Fruit fly (Drosophila melanogaster) whole organism, embryonic: Measurements from ENCODE around the gene CG33158.

Source experiments
- Atf6 ChIP-seq: fragments of 200-800 bp; sonication (Bioruptor generic); IDR thresholded peaks from 2 replicates; pipeline ENCODE4 v1.3.6; 2022; ENCODE audit warnings: missing biosample characterization, missing genetic modification characterization
- B-H1 ChIP-seq: fragments of 200-800 bp; sonication (Bioruptor generic); IDR thresholded peaks from 3 replicates; pipeline ENCODE4 v1.3.6; 2022; ENCODE audit warnings: missing biosample characterization, missing genetic modification characterization
- C15 ChIP-seq: fragments of 200-800 bp; sonication (Bioruptor generic); IDR thresholded peaks from 3 replicates; pipeline ENCODE4 v1.3.6; 2022; ENCODE audit warnings: missing biosample characterization, missing genetic modification characterization
- CG10366 ChIP-seq: fragments of 200-800 bp; sonication (Bioruptor generic); IDR thresholded peaks from 2 replicates; pipeline ENCODE4 v1.3.6; 2022; ENCODE audit warnings: missing biosample characterization, missing genetic modification characterization
- CG11398 ChIP-seq: fragments of 200-800 bp; sonication (Bioruptor generic); optimal IDR thresholded peaks from 2 replicates; lab custom pipeline; 2016; ENCODE audit warnings: missing biosample characterization, missing genetic modification characterization
- CG17612 ChIP-seq: fragments of 200-800 bp; sonication (Bioruptor generic); IDR thresholded peaks from 2 replicates; pipeline ENCODE4 v1.3.6; 2022; ENCODE audit warnings: missing biosample characterization, missing genetic modification characterization
- CG2116 ChIP-seq: fragments of 200-800 bp; sonication (Bioruptor generic); optimal IDR thresholded peaks from 3 replicates; lab custom pipeline; 2018; ENCODE audit warnings: missing biosample characterization, mild to moderate bottlenecking, missing genetic modification characterization
- CG32532 ChIP-seq: fragments of 200-800 bp; sonication (Bioruptor generic); IDR thresholded peaks from 2 replicates; pipeline ENCODE4 v1.3.6; 2022; ENCODE audit warnings: missing biosample characterization, missing genetic modification characterization
- CG3407 ChIP-seq: fragments of 200-800 bp; sonication (Bioruptor generic); optimal IDR thresholded peaks from 2 replicates; lab custom pipeline; 2018; ENCODE audit warnings: missing biosample characterization, mild to moderate bottlenecking, missing genetic modification characterization
- CG34376 ChIP-seq: fragments of 200-800 bp; sonication (Bioruptor generic); optimal IDR thresholded peaks from 2 replicates; lab custom pipeline; 2018; ENCODE audit warnings: missing biosample characterization, mild to moderate bottlenecking, missing genetic modification characterization
- CG34422 ChIP-seq: fragments of 200-800 bp; sonication (Bioruptor generic); IDR thresholded peaks from 3 replicates; pipeline ENCODE4 v1.3.6; 2022; ENCODE audit warnings: missing biosample characterization, missing genetic modification characterization
- CG4360 ChIP-seq: fragments of 200-800 bp; sonication (Bioruptor generic); IDR thresholded peaks from 2 replicates; pipeline ENCODE4 v1.3.6; 2022; ENCODE audit warnings: missing biosample characterization, missing genetic modification characterization
- CG4617 ChIP-seq: fragments of 200-800 bp; sonication (Bioruptor generic); optimal IDR thresholded peaks from 3 replicates; lab custom pipeline; 2016; ENCODE audit warnings: missing biosample characterization, missing genetic modification characterization, borderline replicate concordance
- CG4854 ChIP-seq: fragments of 200-800 bp; sonication (Bioruptor generic); optimal IDR thresholded peaks from 2 replicates; lab custom pipeline; 2016; ENCODE audit warnings: missing biosample characterization, missing genetic modification characterization, inconsistent platforms
- CG6254 ChIP-seq: fragments of 200-800 bp; sonication (Bioruptor generic); optimal IDR thresholded peaks from 3 replicates; lab custom pipeline; 2017; ENCODE audit warnings: mild to moderate bottlenecking, missing biosample characterization, missing genetic modification reagents, missing genetic modification characterization
- CG6791 ChIP-seq: fragments of 200-800 bp; sonication (Bioruptor generic); IDR thresholded peaks from 3 replicates; pipeline ENCODE4 v1.3.6; 2022; ENCODE audit warnings: missing biosample characterization, missing genetic modification characterization; ENCODE audit not compliant: partially characterized antibody
- CG7987 ChIP-seq: fragments of 200-800 bp; sonication (Bioruptor generic); optimal IDR thresholded peaks from 2 replicates; lab custom pipeline; 2018; ENCODE audit warnings: missing biosample characterization, mild to moderate bottlenecking, missing genetic modification characterization, moderate library complexity
- CG9609 ChIP-seq: fragments of 200-800 bp; sonication (Bioruptor generic); optimal IDR thresholded peaks from 3 replicates; lab custom pipeline; 2016; ENCODE audit warnings: missing biosample characterization, missing genetic modification characterization
- CG9876 ChIP-seq: fragments of 200-800 bp; sonication (Bioruptor generic); optimal IDR thresholded peaks from 2 replicates; lab custom pipeline; 2016; ENCODE audit warnings: missing biosample characterization, missing genetic modification characterization
- Hand ChIP-seq: fragments of 200-800 bp; sonication (Bioruptor generic); optimal IDR thresholded peaks from 2 replicates; lab custom pipeline; 2017; ENCODE audit warnings: mild to moderate bottlenecking, missing biosample characterization, missing genetic modification reagents, missing genetic modification characterization
- HmgZ ChIP-seq: fragments of 200-800 bp; sonication (Bioruptor generic); optimal IDR thresholded peaks from 2 replicates; lab custom pipeline; 2018; ENCODE audit warnings: missing biosample characterization, mild to moderate bottlenecking, missing genetic modification characterization
- Med ChIP-seq: fragments of 200-800 bp; sonication (Bioruptor generic); peaks from one replicate; lab custom pipeline; 2016; ENCODE audit warnings: missing biosample characterization, missing genetic modification characterization, mild to moderate bottlenecking, inconsistent platforms, moderate library complexity
- NC2α ChIP-seq: fragments of 200-800 bp; sonication (Bioruptor generic); optimal IDR thresholded peaks from 2 replicates; lab custom pipeline; 2016; ENCODE audit warnings: missing biosample characterization, missing genetic modification characterization
- Scr ChIP-seq: fragments of 200-800 bp; sonication (Bioruptor generic); IDR thresholded peaks from 2 replicates; pipeline ENCODE4 v1.3.6; 2022; ENCODE audit warnings: missing biosample characterization, missing genetic modification characterization; ENCODE audit not compliant: partially characterized antibody
- Sin3A ChIP-seq: fragments of >200 bp; optimal IDR thresholded peaks from 2 replicates; lab custom pipeline; 2018
- Spps ChIP-seq: fragments of 200-800 bp; sonication (Bioruptor generic); optimal IDR thresholded peaks from 2 replicates; lab custom pipeline; 2018; ENCODE audit warnings: missing biosample characterization, mild to moderate bottlenecking, missing genetic modification characterization
- Sry-δ ChIP-seq: fragments of 200-800 bp; sonication (Bioruptor generic); optimal IDR thresholded peaks from 2 replicates; lab custom pipeline; 2016; ENCODE audit warnings: missing biosample characterization, missing genetic modification characterization
- bsh ChIP-seq, 2 experiments: fragments of 200-800 bp; sonication (Bioruptor generic); optimal IDR thresholded peaks; 2 replicates each; lab custom pipeline; 2017 to 2018; ENCODE audit warnings: mild to moderate bottlenecking in 2 of 2, missing biosample characterization in 2 of 2, missing genetic modification characterization in 2 of 2, moderate library complexity in 1 of 2
- chinmo ChIP-seq: fragments of 200-800 bp; sonication (Bioruptor generic); IDR thresholded peaks from 4 replicates; pipeline ENCODE4 v1.3.6; 2022; ENCODE audit warnings: missing biosample characterization, missing genetic modification characterization; ENCODE audit not compliant: partially characterized antibody
- crol ChIP-seq: fragments of 200-800 bp; sonication (Bioruptor generic); IDR thresholded peaks from 2 replicates; pipeline ENCODE4 v1.3.6; 2022; ENCODE audit warnings: missing biosample characterization, missing genetic modification characterization
- cwo ChIP-seq: fragments of 200-800 bp; sonication (Bioruptor generic); optimal IDR thresholded peaks from 3 replicates; lab custom pipeline; 2017; ENCODE audit warnings: missing biosample characterization, missing genetic modification characterization, mild to moderate bottlenecking, moderate library complexity, missing genetic modification reagents
- exex ChIP-seq: fragments of 200-800 bp; sonication (Bioruptor generic); optimal IDR thresholded peaks from 4 replicates; lab custom pipeline; 2018; ENCODE audit warnings: missing biosample characterization, mild to moderate bottlenecking, missing genetic modification characterization, moderate library complexity
- fd64A ChIP-seq: fragments of 200-800 bp; sonication (Bioruptor generic); optimal IDR thresholded peaks from 3 replicates; lab custom pipeline; 2018; ENCODE audit warnings: missing biosample characterization, mild to moderate bottlenecking, missing genetic modification characterization
- ind ChIP-seq: fragments of 200-800 bp; sonication (Bioruptor generic); optimal IDR thresholded peaks from 3 replicates; lab custom pipeline; 2016; ENCODE audit warnings: missing biosample characterization, missing genetic modification characterization
- kay ChIP-seq: fragments of 200-800 bp; sonication (Bioruptor generic); optimal IDR thresholded peaks from 2 replicates; lab custom pipeline; 2016; ENCODE audit warnings: missing biosample characterization, missing genetic modification characterization
- mam ChIP-seq: fragments of 200-800 bp; sonication (Bioruptor generic); optimal IDR thresholded peaks from 3 replicates; lab custom pipeline; 2016; ENCODE audit warnings: missing biosample characterization, missing genetic modification characterization
- mld ChIP-seq: fragments of 200-800 bp; sonication (Bioruptor generic); IDR thresholded peaks from 3 replicates; pipeline ENCODE4 v1.3.6; 2022; ENCODE audit warnings: missing biosample characterization, missing genetic modification characterization; ENCODE audit not compliant: partially characterized antibody
- org-1 ChIP-seq: fragments of 200-800 bp; sonication (Bioruptor generic); optimal IDR thresholded peaks from 2 replicates; lab custom pipeline; 2017; ENCODE audit warnings: missing biosample characterization, missing genetic modification characterization
- otp ChIP-seq: fragments of 200-800 bp; sonication (Bioruptor generic); IDR thresholded peaks from 3 replicates; pipeline ENCODE4, ENCODE4 v1.3.6; 2022; ENCODE audit warnings: missing biosample characterization, missing genetic modification characterization
- phol ChIP-seq: fragments of 200-800 bp; sonication (Bioruptor generic); optimal IDR thresholded peaks from 3 replicates; lab custom pipeline; 2018; ENCODE audit warnings: missing biosample characterization, mild to moderate bottlenecking, missing genetic modification characterization, moderate library complexity
- rib ChIP-seq: fragments of 200-800 bp; sonication (Bioruptor generic); IDR thresholded peaks from 2 replicates; pipeline ENCODE4 v1.3.6; 2022; ENCODE audit warnings: missing biosample characterization, missing genetic modification characterization
- schlank ChIP-seq: fragments of 200-800 bp; sonication (Bioruptor generic); optimal IDR thresholded peaks from 2 replicates; lab custom pipeline; 2018; ENCODE audit warnings: missing biosample characterization, mild to moderate bottlenecking, missing genetic modification characterization
- sd ChIP-seq: fragments of 200-800 bp; sonication (Bioruptor generic); optimal IDR thresholded peaks from 3 replicates; lab custom pipeline; 2018; ENCODE audit warnings: missing biosample characterization, mild to moderate bottlenecking, missing genetic modification characterization, moderate library complexity
- shn ChIP-seq: fragments of 200-800 bp; sonication (Bioruptor generic); optimal IDR thresholded peaks from 3 replicates; lab custom pipeline; 2016; ENCODE audit warnings: missing biosample characterization, missing genetic modification characterization
- stwl ChIP-seq: fragments of 200-800 bp; sonication (Bioruptor generic); optimal IDR thresholded peaks from 3 replicates; lab custom pipeline; 2018; ENCODE audit warnings: missing biosample characterization, mild to moderate bottlenecking, missing genetic modification characterization, moderate library complexity
- tll ChIP-seq, 2 experiments: fragments of 200-800 bp in 1 of 2; fragments of >200 bp in 1 of 2; sonication (Bioruptor generic) in 1 of 2; optimal IDR thresholded peaks; 2 replicates each; lab custom pipeline; 2017 to 2019; ENCODE audit warnings: missing biosample characterization in 2 of 2, missing genetic modification characterization in 2 of 2, mild to moderate bottlenecking in 1 of 2, moderate library complexity in 1 of 2
- twi ChIP-seq: fragments of 200-800 bp; optimal IDR thresholded peaks from 2 replicates; lab custom pipeline; 2019; ENCODE audit warnings: missing biosample characterization, mild to moderate bottlenecking, missing genetic modification characterization, moderate library complexity
- wor ChIP-seq: fragments of 200-800 bp; sonication (Bioruptor generic); IDR thresholded peaks from 2 replicates; pipeline ENCODE4 v1.3.6; 2022; ENCODE audit warnings: missing biosample characterization, missing genetic modification characterization
- zen ChIP-seq: fragments of 200-800 bp; sonication (Bioruptor generic); optimal IDR thresholded peaks from 3 replicates; lab custom pipeline; 2018; ENCODE audit warnings: missing biosample characterization, mild to moderate bottlenecking, missing genetic modification characterization, moderate library complexity
- zen2 ChIP-seq: fragments of 200-800 bp; sonication (Bioruptor generic); IDR thresholded peaks from 3 replicates; pipeline ENCODE4 v1.3.6; 2022; ENCODE audit warnings: missing biosample characterization, missing genetic modification characterization; ENCODE audit not compliant: partially characterized antibody

Gene CG33158

DNA sequence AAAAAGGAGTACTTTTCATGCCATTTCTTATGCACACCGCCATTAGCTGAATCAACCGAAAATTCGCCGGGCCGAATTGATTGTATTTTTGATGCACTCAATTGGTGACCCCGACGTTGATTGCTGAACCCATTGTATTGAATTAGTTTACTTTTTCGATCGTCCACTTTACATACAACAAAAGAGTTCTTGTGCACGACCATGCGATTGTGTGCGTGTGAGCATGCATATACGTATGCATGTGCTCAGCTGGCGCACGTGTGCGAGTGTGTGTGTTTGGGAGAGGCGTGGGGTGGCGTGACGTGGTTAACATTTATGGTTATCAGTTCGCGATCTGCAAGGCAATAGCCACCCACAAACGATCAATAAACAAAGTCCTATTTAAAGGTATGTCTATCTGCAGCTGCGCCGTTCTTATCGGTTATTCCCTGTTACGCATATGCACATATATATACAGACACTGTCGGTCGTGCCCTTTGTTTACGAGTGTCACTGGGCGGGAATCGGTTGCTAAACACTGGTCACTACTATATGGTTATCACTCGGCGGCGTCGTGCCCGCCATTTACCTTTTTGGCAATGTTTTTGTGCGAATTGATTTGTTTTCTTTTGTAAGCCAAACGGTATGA is 34.0 kb upstream of the CG33158 start (continued):
- TF ChIP-seq CG32532 (0 out of 2 replicates have a peak, but pooled peaks have one; percentile 10), B-H1 (GFP tag; lab: Robert Waterston, UW) (no peak), CG4617 (GFP tag; lab: Kevin White, UChicago) (peak; percentile 30), CG6254 (peak; percentile 5), ind (GFP tag; lab: Kevin White, UChicago) (no peak), phol (tag; lab: Kevin White, UChicago) (no peak), Atf6 (GFP tag; lab: Robert Waterston, UW) (0 out of 2 replicates have a peak, but pooled peaks have one; percentile 30), exex (peak; percentile 5), CG4854 (GFP tag; lab: Kevin White, UChicago) (no peak), CG4360 (0 out of 2 replicates have a peak, but pooled peaks have one; percentile 19), sd (tag; lab: Kevin White, UChicago) (no peak), C15 (GFP tag; lab: Robert Waterston, UW) (no peak), Med (GFP tag; lab: Kevin White, UChicago) (no peak), org-1 (GFP tag; lab: Kevin White, UChicago) (no peak), CG11398 (no peak), Spps (tag; lab: Kevin White, UChicago) (no peak), rib (no peak; the same call in 1 of the 2 replicates), CG6791 (GFP tag; lab: Robert Waterston, UW) (no peak), HmgZ (tag; lab: Kevin White, UChicago) (no peak), Sin3A (lab: Kevin White, UChicago) (peak; percentile 3), NC2α (no peak), schlank (tag; lab: Kevin White, UChicago) (no peak), kay (GFP tag; lab: Kevin White, UChicago) (no peak), twi (tag; lab: Kevin White, UChicago) (no peak), CG3407 (GFP tag; lab: Kevin White, UChicago) (no peak), CG2116 (GFP tag; lab: Kevin White, UChicago) (no peak), CG9609 (GFP tag; lab: Kevin White, UChicago) (no peak), fd64A (GFP tag; lab: Kevin White, UChicago) (no peak), chinmo (GFP tag; lab: Robert Waterston, UW) (peak; percentile 97), zen (tag; lab: Kevin White, UChicago) (no peak), crol (GFP tag; lab: Robert Waterston, UW) (no peak), CG7987 (GFP tag; lab: Kevin White, UChicago) (peak; percentile 67), CG10366 (GFP tag; lab: Robert Waterston, UW) (no peak), CG34422 (GFP tag; lab: Robert Waterston, UW) (no peak), otp (GFP tag; lab: Robert Waterston, UW) (no peak), cwo (GFP tag; lab: Kevin White, UChicago) (peak; percentile 48), Scr (GFP tag; lab: Robert Waterston, UW) (0 out of 2 replicates have a peak, but pooled peaks have one; percentile 21), CG34376 (GFP tag; lab: Kevin White, UChicago) (peak; percentile 26), CG9876 (GFP tag; lab: Kevin White, UChicago) (no peak), wor (GFP tag; lab: Robert Waterston, UW) (no peak), stwl (tag; lab: Kevin White, UChicago) (no peak), CG17612 (GFP tag; lab: Robert Waterston, UW) (no peak), tll (GFP tag; optimal IDR thresholded peaks at IDR 0.05; lab: Kevin White, UChicago) (no peak), shn (GFP tag; lab: Kevin White, UChicago) (no peak), mld (GFP tag; lab: Robert Waterston, UW) (no peak), mam (GFP tag; lab: Kevin White, UChicago) (no peak), bsh (GFP tag; optimal IDR thresholded peaks at IDR 0.05; lab: Kevin White, UChicago) (peak in 1 of 2 experiments; percentile 39), zen2 (GFP tag; lab: Robert Waterston, UW) (no peak), Sry-δ (no peak), Hand (GFP tag; lab: Kevin White, UChicago) (no peak)
